Fruit fly (Drosophila melanogaster) whole organism, embryonic: ENCODE measurements around the gene Fbw5.

Experiments used
- Atf-2 ChIP-seq: fragments of 200-800 bp; sonication (Bioruptor generic); optimal IDR thresholded peaks from 2 replicates; lab custom pipeline; 2016; ENCODE audit warnings: missing biosample characterization, missing genetic modification characterization
- Blimp-1 ChIP-seq: fragments of 200-800 bp; sonication (Bioruptor generic); optimal IDR thresholded peaks from 3 replicates; lab custom pipeline; 2018; ENCODE audit warnings: missing biosample characterization, missing genetic modification characterization, mild to moderate bottlenecking, moderate library complexity, missing genetic modification reagents
- CG10147 ChIP-seq: fragments of 200-800 bp; sonication (Bioruptor generic); optimal IDR thresholded peaks from 2 replicates; lab custom pipeline; 2019; ENCODE audit warnings: missing biosample characterization, mild to moderate bottlenecking, missing genetic modification characterization, moderate library complexity
- CG10321 ChIP-seq: fragments of 200-800 bp; sonication (Bioruptor generic); IDR thresholded peaks from 2 replicates; pipeline ENCODE4 v1.3.6; 2022; ENCODE audit warnings: missing biosample characterization, missing genetic modification characterization
- CG10431 ChIP-seq: fragments of 200-800 bp; sonication (Bioruptor generic); optimal IDR thresholded peaks from 3 replicates; lab custom pipeline; 2018; ENCODE audit warnings: missing biosample characterization, mild to moderate bottlenecking, missing genetic modification characterization
- CG11093 ChIP-seq: fragments of 200-800 bp; sonication (Bioruptor generic); IDR thresholded peaks from 3 replicates; pipeline ENCODE4 v1.3.6; 2022; ENCODE audit warnings: missing biosample characterization, missing genetic modification characterization
- CG11247 ChIP-seq: fragments of 200-800 bp; sonication (Bioruptor generic); IDR thresholded peaks from 2 replicates; pipeline ENCODE4 v1.3.6; 2022; ENCODE audit warnings: missing biosample characterization, missing genetic modification characterization
- CG11398 ChIP-seq: fragments of 200-800 bp; sonication (Bioruptor generic); optimal IDR thresholded peaks from 2 replicates; lab custom pipeline; 2016; ENCODE audit warnings: missing biosample characterization, missing genetic modification characterization
- CG12104 ChIP-seq: fragments of 200-800 bp; sonication (Bioruptor generic); optimal IDR thresholded peaks from 3 replicates; lab custom pipeline; 2016; ENCODE audit warnings: missing biosample characterization, missing genetic modification characterization
- CG15011 ChIP-seq: fragments of 200-800 bp; sonication (Bioruptor generic); optimal IDR thresholded peaks from 3 replicates; lab custom pipeline; 2018; ENCODE audit warnings: missing biosample characterization, mild to moderate bottlenecking, missing genetic modification characterization
- CG15601 ChIP-seq: fragments of 200-800 bp; sonication (Bioruptor generic); optimal IDR thresholded peaks from 3 replicates; lab custom pipeline; 2019; ENCODE audit warnings: missing biosample characterization, mild to moderate bottlenecking, missing genetic modification characterization, moderate library complexity
- CG1603 ChIP-seq: fragments of 200-800 bp; sonication (Bioruptor generic); optimal IDR thresholded peaks from 2 replicates; lab custom pipeline; 2019; ENCODE audit warnings: missing biosample characterization, mild to moderate bottlenecking, missing genetic modification characterization, moderate library complexity
- CG16863 ChIP-seq: fragments of 200-800 bp; sonication (Bioruptor generic); optimal IDR thresholded peaks from 3 replicates; lab custom pipeline; 2016; ENCODE audit warnings: missing biosample characterization, missing genetic modification characterization
- CG17328 ChIP-seq: fragments of 200-800 bp; sonication (Bioruptor generic); IDR thresholded peaks from 2 replicates; pipeline ENCODE4 v1.3.6; 2022; ENCODE audit warnings: missing biosample characterization, missing genetic modification characterization
- CG17385 ChIP-seq: fragments of 200-800 bp; sonication (Bioruptor generic); optimal IDR thresholded peaks from 3 replicates; lab custom pipeline; 2018; ENCODE audit warnings: missing biosample characterization, mild to moderate bottlenecking, missing genetic modification characterization
- CG1792 ChIP-seq: fragments of 200-800 bp; sonication (Bioruptor generic); optimal IDR thresholded peaks from 2 replicates; lab custom pipeline; 2016; ENCODE audit warnings: missing biosample characterization, missing genetic modification characterization
- CG2889 ChIP-seq: fragments of 200-800 bp; sonication (Bioruptor generic); IDR thresholded peaks from 3 replicates; pipeline ENCODE4 v1.3.6; 2022; ENCODE audit warnings: missing biosample characterization, missing genetic modification characterization
- CG32772 ChIP-seq: fragments of 200-800 bp; sonication (Bioruptor generic); IDR thresholded peaks from 2 replicates; pipeline ENCODE4 v1.3.6; 2022; ENCODE audit warnings: missing biosample characterization, missing genetic modification characterization
- CG33557 ChIP-seq: fragments of 200-800 bp; sonication (Bioruptor generic); optimal IDR thresholded peaks from 2 replicates; lab custom pipeline; 2019; ENCODE audit warnings: missing biosample characterization, mild to moderate bottlenecking, missing genetic modification characterization, moderate library complexity
- CG42726 ChIP-seq: fragments of 200-800 bp; sonication (Bioruptor generic); IDR thresholded peaks from 2 replicates; pipeline ENCODE4 v1.3.6; 2022; ENCODE audit warnings: missing biosample characterization, missing genetic modification characterization; ENCODE audit not compliant: partially characterized antibody
- CG6175 ChIP-seq: fragments of 200-800 bp; sonication (Bioruptor generic); IDR thresholded peaks from 3 replicates; pipeline ENCODE4 v1.3.6; 2022; ENCODE audit warnings: missing biosample characterization, missing genetic modification characterization
- CG6683 ChIP-seq: fragments of 200-800 bp; sonication (Bioruptor generic); optimal IDR thresholded peaks from 2 replicates; lab custom pipeline; 2017; ENCODE audit warnings: missing biosample characterization, mild to moderate bottlenecking, missing genetic modification characterization, missing genetic modification reagents
- CG7786 ChIP-seq: fragments of 200-800 bp; sonication (Bioruptor generic); optimal IDR thresholded peaks from 2 replicates; lab custom pipeline; 2016; ENCODE audit warnings: missing biosample characterization, missing genetic modification characterization
- CG8089 ChIP-seq: fragments of 200-800 bp; sonication (Bioruptor generic); optimal IDR thresholded peaks from 3 replicates; lab custom pipeline; 2016; ENCODE audit warnings: missing biosample characterization, missing genetic modification characterization
- E2f1 ChIP-seq: fragments of 200-800 bp; sonication (Bioruptor generic); IDR thresholded peaks from 2 replicates; pipeline ENCODE4 v1.3.6; 2022; ENCODE audit warnings: missing biosample characterization, missing genetic modification characterization
- ERR ChIP-seq: fragments of 200-800 bp; sonication (Bioruptor generic); optimal IDR thresholded peaks from 2 replicates; lab custom pipeline; 2016; ENCODE audit warnings: missing biosample characterization, missing genetic modification characterization
- Ets97D ChIP-seq: fragments of 200-800 bp; sonication (Bioruptor generic); optimal IDR thresholded peaks from 3 replicates; lab custom pipeline; 2016; ENCODE audit warnings: missing biosample characterization, missing genetic modification characterization
- Hmr ChIP-seq: fragments of 200-800 bp; sonication (Bioruptor generic); optimal IDR thresholded peaks from 3 replicates; lab custom pipeline; 2017; ENCODE audit warnings: mild to moderate bottlenecking, missing biosample characterization, missing genetic modification reagents, missing genetic modification characterization
- MESR4 ChIP-seq: fragments of 200-800 bp; sonication (Bioruptor generic); optimal IDR thresholded peaks from 2 replicates; lab custom pipeline; 2018; ENCODE audit warnings: missing biosample characterization, mild to moderate bottlenecking, missing genetic modification characterization, moderate library complexity
- Mad ChIP-seq: fragments of 200-800 bp; sonication (Bioruptor generic); optimal IDR thresholded peaks from 2 replicates; lab custom pipeline; 2016; ENCODE audit warnings: missing biosample characterization, missing genetic modification characterization
- NFAT ChIP-seq: fragments of 200-800 bp; sonication (Bioruptor generic); IDR thresholded peaks from 2 replicates; pipeline ENCODE4 v1.3.6; 2022; ENCODE audit warnings: missing biosample characterization, missing genetic modification characterization
- Opbp ChIP-seq: fragments of 200-800 bp; sonication (Bioruptor generic); IDR thresholded peaks from 3 replicates; pipeline ENCODE4 v1.3.6; 2022; ENCODE audit warnings: missing biosample characterization, missing genetic modification characterization; ENCODE audit not compliant: partially characterized antibody
- Ptx1 ChIP-seq: fragments of 200-800 bp; sonication (Bioruptor generic); IDR thresholded peaks from 2 replicates; pipeline ENCODE4 v1.3.6; 2022; ENCODE audit warnings: missing biosample characterization, missing genetic modification characterization
- Spps ChIP-seq: fragments of 200-800 bp; sonication (Bioruptor generic); optimal IDR thresholded peaks from 2 replicates; lab custom pipeline; 2018; ENCODE audit warnings: missing biosample characterization, mild to moderate bottlenecking, missing genetic modification characterization
- TFAM ChIP-seq: fragments of 200-800 bp; sonication (Bioruptor generic); optimal IDR thresholded peaks from 2 replicates; lab custom pipeline; 2017; ENCODE audit warnings: missing biosample characterization, missing genetic modification characterization, inconsistent platforms
- Tbp ChIP-seq: fragments of >200 bp; optimal IDR thresholded peaks from 2 replicates; lab custom pipeline; 2018; ENCODE audit warnings: missing biosample characterization, missing genetic modification characterization
- bigmax ChIP-seq: fragments of 200-800 bp; sonication (Bioruptor generic); optimal IDR thresholded peaks from 2 replicates; lab custom pipeline; 2018; ENCODE audit warnings: missing biosample characterization, mild to moderate bottlenecking, missing genetic modification characterization
- crp ChIP-seq, 2 experiments: fragments of 200-800 bp; sonication (Bioruptor generic); optimal IDR thresholded peaks; 2 replicates in 1 of 2; 3 replicates in 1 of 2; lab custom pipeline; 2017; ENCODE audit warnings: missing biosample characterization in 2 of 2, missing genetic modification characterization in 2 of 2, mild to moderate bottlenecking in 1 of 2, moderate library complexity in 1 of 2
- danr ChIP-seq: fragments of 200-800 bp; sonication (Bioruptor generic); IDR thresholded peaks from 2 replicates; pipeline ENCODE4 v1.3.6; 2022; ENCODE audit warnings: missing biosample characterization, missing genetic modification characterization
- fd102C ChIP-seq: fragments of 200-800 bp; sonication (Bioruptor generic); optimal IDR thresholded peaks from 2 replicates; lab custom pipeline; 2018; ENCODE audit warnings: missing biosample characterization, mild to moderate bottlenecking, missing genetic modification characterization, moderate library complexity
- gcm ChIP-seq: fragments of 200-800 bp; sonication (Bioruptor generic); optimal IDR thresholded peaks from 2 replicates; lab custom pipeline; 2019; ENCODE audit warnings: missing biosample characterization, mild to moderate bottlenecking, missing genetic modification characterization, moderate library complexity
- gsb-n ChIP-seq: fragments of 200-800 bp; sonication (Bioruptor generic); optimal IDR thresholded peaks from 3 replicates; lab custom pipeline; 2018; ENCODE audit warnings: missing biosample characterization, mild to moderate bottlenecking, missing genetic modification characterization
- hbn ChIP-seq: fragments of 200-800 bp; sonication (Bioruptor generic); IDR thresholded peaks from 2 replicates; pipeline ENCODE4 v1.3.6; 2022; ENCODE audit warnings: missing biosample characterization, missing genetic modification characterization; ENCODE audit not compliant: partially characterized antibody
- ken ChIP-seq: fragments of 200-800 bp; sonication (Bioruptor generic); IDR thresholded peaks from 3 replicates; pipeline ENCODE4 v1.3.6; 2022; ENCODE audit warnings: missing biosample characterization, missing genetic modification characterization
- mam ChIP-seq: fragments of 200-800 bp; sonication (Bioruptor generic); optimal IDR thresholded peaks from 3 replicates; lab custom pipeline; 2016; ENCODE audit warnings: missing biosample characterization, missing genetic modification characterization
- phol ChIP-seq: fragments of 200-800 bp; sonication (Bioruptor generic); optimal IDR thresholded peaks from 3 replicates; lab custom pipeline; 2018; ENCODE audit warnings: missing biosample characterization, mild to moderate bottlenecking, missing genetic modification characterization, moderate library complexity
- pita ChIP-seq: fragments of 200-800 bp; sonication (Bioruptor generic); optimal IDR thresholded peaks from 2 replicates; lab custom pipeline; 2017; ENCODE audit warnings: missing biosample characterization, mild to moderate bottlenecking, missing genetic modification characterization
- sens-2 ChIP-seq: fragments of 200-800 bp; sonication (Bioruptor generic); IDR thresholded peaks from 2 replicates; pipeline ENCODE4 v1.3.6; 2022; ENCODE audit warnings: missing biosample characterization, missing genetic modification characterization
- so ChIP-seq: fragments of 200-800 bp; sonication (Bioruptor generic); IDR thresholded peaks from 3 replicates; pipeline ENCODE4 v1.3.6; 2022; ENCODE audit warnings: missing biosample characterization, missing genetic modification characterization
- tx ChIP-seq: fragments of 200-800 bp; sonication (Bioruptor generic); optimal IDR thresholded peaks from 2 replicates; lab custom pipeline; 2016; ENCODE audit warnings: missing biosample characterization, missing genetic modification characterization
- wdn ChIP-seq: fragments of 200-800 bp; sonication (Bioruptor generic); IDR thresholded peaks from 2 replicates; pipeline ENCODE4 v1.3.6; 2022; ENCODE audit warnings: missing biosample characterization, missing genetic modification characterization
- wor ChIP-seq: fragments of 200-800 bp; sonication (Bioruptor generic); IDR thresholded peaks from 2 replicates; pipeline ENCODE4 v1.3.6; 2022; ENCODE audit warnings: missing biosample characterization, missing genetic modification characterization

The Fbw5 gene

DNA sequence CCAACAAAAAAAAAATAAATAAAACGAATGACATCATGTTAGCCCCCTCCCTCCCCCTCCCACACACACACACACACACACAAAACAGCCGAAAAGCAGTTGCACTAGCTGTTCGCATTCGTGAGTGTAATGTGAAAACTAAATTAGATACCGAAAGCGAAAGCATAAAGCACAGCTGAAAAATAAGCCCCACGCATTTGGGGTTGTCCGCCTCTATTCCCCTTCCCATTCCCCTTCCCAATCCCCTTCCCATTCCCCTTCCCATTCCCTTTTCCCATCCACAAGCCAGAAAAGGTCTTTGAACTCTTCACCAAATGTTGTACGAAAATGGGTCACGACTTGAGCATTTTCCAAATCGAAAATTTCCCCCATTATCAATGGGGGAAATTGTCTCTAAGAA lies 9.6 kb upstream of the Fbw5 start (continued):
- TF ChIP-seq CG10147 (GFP tag; lab: Kevin White, UChicago) (no peak), CG42726 (peak; percentile 54; the same call in 1 of the 2 replicates), ken (no peak), wor (GFP tag; lab: Robert Waterston, UW) (no peak), CG1792 (GFP tag; lab: Kevin White, UChicago) (no peak), CG33557 (GFP tag; lab: Kevin White, UChicago) (no peak), NFAT (no peak), CG17328 (GFP tag; lab: Robert Waterston, UW) (no peak), bigmax (no peak), so (GFP tag; lab: Robert Waterston, UW) (no peak), hbn (GFP tag; lab: Robert Waterston, UW) (no peak), Ptx1 (GFP tag; lab: Robert Waterston, UW) (no peak), pita (no peak), CG11398 (GFP tag; lab: Kevin White, UChicago) (no peak), CG32772 (GFP tag; lab: Robert Waterston, UW) (no peak), CG15601 (tag; lab: Kevin White, UChicago) (no peak), CG11093 (GFP tag; lab: Robert Waterston, UW) (no peak), CG10321 (no peak), wdn (GFP tag; lab: Robert Waterston, UW) (no peak), gcm (GFP tag; lab: Kevin White, UChicago) (no peak), Opbp (GFP tag; lab: Robert Waterston, UW) (peak; percentile 43; the same call in 1 of the 3 replicates), mam (GFP tag; lab: Kevin White, UChicago) (no peak), CG8089 (GFP tag; lab: Kevin White, UChicago) (no peak), Tbp (no peak), Spps (tag; lab: Kevin White, UChicago) (no peak), danr (GFP tag; lab: Robert Waterston, UW) (no peak), E2f1 (no peak), CG2889 (GFP tag; lab: Robert Waterston, UW) (no peak), CG7786 (GFP tag; lab: Kevin White, UChicago) (no peak), CG11247 (no peak), fd102C (GFP tag; lab: Kevin White, UChicago) (no peak), tx (GFP tag; lab: Kevin White, UChicago) (no peak), TFAM (GFP tag; lab: Kevin White, UChicago) (no peak), Ets97D (no peak), phol (tag; lab: Kevin White, UChicago) (no peak), CG6683 (GFP tag; lab: Kevin White, UChicago) (no peak), CG15011 (GFP tag; lab: Kevin White, UChicago) (no peak), CG12104 (GFP tag; lab: Kevin White, UChicago) (no peak), Mad (no peak), CG1603 (no peak), crp (GFP tag; optimal IDR thresholded peaks at IDR 0.05; lab: Kevin White, UChicago) (no peak), sens-2 (GFP tag; lab: Robert Waterston, UW) (no peak), CG16863 (GFP tag; lab: Kevin White, UChicago) (no peak), gsb-n (tag; lab: Kevin White, UChicago) (no peak), Hmr (GFP tag; lab: Kevin White, UChicago) (no peak), MESR4 (no peak), CG6175 (GFP tag; lab: Robert Waterston, UW) (no peak), ERR (GFP tag; lab: Kevin White, UChicago) (no peak), CG17385 (GFP tag; lab: Kevin White, UChicago) (no peak), CG10431 (GFP tag; lab: Kevin White, UChicago) (no peak), Atf-2 (GFP tag; lab: Kevin White, UChicago) (no peak), Blimp-1 (GFP tag; lab: Kevin White, UChicago) (peak; percentile 98)
